Fruit fly (Drosophila melanogaster) whole organism, pupa: Measurements from ENCODE around the gene CG11837.

Experiments
- CG10348 ChIP-seq: fragments of 200-800 bp; sonication (Bioruptor generic); IDR thresholded peaks from 2 replicates; pipeline ENCODE4 v1.3.6; 2022; ENCODE audit warnings: missing biosample characterization, missing genetic modification characterization
- CG12605 ChIP-seq: fragments of 200-800 bp; sonication (Bioruptor generic); IDR thresholded peaks from 2 replicates; pipeline ENCODE4 v1.3.6; 2022; ENCODE audit warnings: missing biosample characterization, missing genetic modification characterization
- CG13204 ChIP-seq: fragments of 200-800 bp; sonication (Bioruptor generic); optimal IDR thresholded peaks from 2 replicates; lab custom pipeline; 2018; ENCODE audit warnings: missing biosample characterization, mild to moderate bottlenecking, missing genetic modification characterization, moderate library complexity
- CG14655 ChIP-seq: fragments of 200-800 bp; sonication (Bioruptor generic); optimal IDR thresholded peaks from 3 replicates; lab custom pipeline; 2017; ENCODE audit warnings: mild to moderate bottlenecking, missing biosample characterization, missing genetic modification reagents, missing genetic modification characterization
- CG34367 ChIP-seq: fragments of 200-800 bp; sonication (Bioruptor generic); optimal IDR thresholded peaks from 2 replicates; lab custom pipeline; 2018; ENCODE audit warnings: missing biosample characterization, mild to moderate bottlenecking, missing genetic modification characterization
- CG4496 ChIP-seq: fragments of 200-800 bp; sonication (Bioruptor generic); IDR thresholded peaks from 3 replicates; pipeline ENCODE4 v1.3.6; 2022; ENCODE audit warnings: missing biosample characterization, missing genetic modification characterization
- CG8301 ChIP-seq: fragments of 200-800 bp; sonication (Bioruptor generic); optimal IDR thresholded peaks from 2 replicates; lab custom pipeline; 2018; ENCODE audit warnings: missing biosample characterization, mild to moderate bottlenecking, missing genetic modification characterization
- Ets98B ChIP-seq: fragments of 200-800 bp; sonication (Bioruptor generic); IDR thresholded peaks from 2 replicates; pipeline ENCODE4 v1.3.6; 2022; ENCODE audit warnings: missing biosample characterization, missing genetic modification characterization
- Pif1A ChIP-seq: fragments of 200-800 bp; sonication (Bioruptor generic); optimal IDR thresholded peaks from 3 replicates; lab custom pipeline; 2016; ENCODE audit warnings: missing biosample characterization, missing genetic modification characterization
- Snoo ChIP-seq: fragments of 200-800 bp; sonication (Bioruptor generic); optimal IDR thresholded peaks from 3 replicates; lab custom pipeline; 2017; ENCODE audit warnings: missing biosample characterization, mild to moderate bottlenecking, missing genetic modification characterization, inconsistent platforms
- fd96Ca ChIP-seq: fragments of 200-800 bp; sonication (Bioruptor generic); IDR thresholded peaks from 3 replicates; pipeline ENCODE4 v1.3.6; 2022; ENCODE audit warnings: missing biosample characterization, missing genetic modification characterization

DNA sequence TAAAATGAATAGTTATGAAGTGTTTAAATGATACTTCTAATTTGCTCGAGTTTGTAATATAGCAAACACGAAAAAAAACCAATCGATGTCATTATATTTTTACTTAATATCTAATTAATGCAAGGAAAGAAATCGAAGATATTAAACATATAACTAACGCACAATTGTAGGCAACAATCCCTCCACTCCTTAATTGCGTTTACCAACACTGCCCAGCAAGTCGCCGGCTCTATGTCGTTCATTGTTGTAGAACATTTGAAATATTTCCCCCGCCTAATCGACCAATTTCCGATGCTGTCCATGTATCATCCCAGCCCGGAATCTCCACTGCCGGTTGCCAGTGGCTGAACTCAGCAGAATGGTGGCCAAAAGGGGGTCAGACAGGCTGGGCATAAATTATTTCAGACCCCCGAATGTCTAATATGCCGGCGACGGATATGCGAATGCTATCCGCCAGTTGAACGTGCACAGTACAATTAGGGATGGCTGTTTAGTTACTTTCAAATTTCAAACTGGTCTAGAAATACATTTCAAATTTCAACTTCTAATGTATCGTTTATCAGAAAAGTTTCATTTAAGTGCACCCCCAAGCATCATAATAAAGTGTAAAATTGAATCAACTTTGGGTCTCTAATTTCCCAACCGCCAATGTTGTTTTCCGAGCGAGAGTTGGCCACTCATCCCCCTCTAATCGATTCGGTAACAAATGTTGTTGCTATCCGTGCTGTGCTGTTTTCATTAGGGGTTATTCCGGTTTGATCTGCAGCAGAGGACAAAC is 19.3 kb downstream of the CG11837 start:
- TF ChIP-seq Snoo (tag; lab: Kevin White, UChicago) (no peak), CG12605 (0 out of 2 replicates have a peak, but pooled peaks have one; percentile 19), CG8301 (peak; percentile 13), CG4496 (GFP tag; lab: Robert Waterston, UW) (peak; percentile 60; the same call in 2 of the 3 replicates), fd96Ca (GFP tag; lab: Robert Waterston, UW) (no peak), CG14655 (GFP tag; lab: Kevin White, UChicago) (peak; percentile 9), CG34367 (tag; lab: Kevin White, UChicago) (no peak), Pif1A (GFP tag; lab: Kevin White, UChicago) (no peak), CG10348 (GFP tag; lab: Robert Waterston, UW) (no peak), Ets98B (GFP tag; lab: Robert Waterston, UW) (peak; percentile 39; the same call in 1 of the 2 replicates), CG13204 (GFP tag; lab: Kevin White, UChicago) (no peak)
